Worm (Caenorhabditis elegans): ENCODE measurements around the gene lsm-1.

Gene lsm-1

ce11 chrII:11161675-11162074 is 34.9 kb downstream of the lsm-1 start:
- TF ChIP-seq lin-15B (tag; optimal IDR thresholded peaks at IDR 0.05), result no peak
- peak; percentile 26 for TF ChIP-seq nhr-25 (tag; optimal IDR thresholded peaks at IDR 0.05)

DNA sequence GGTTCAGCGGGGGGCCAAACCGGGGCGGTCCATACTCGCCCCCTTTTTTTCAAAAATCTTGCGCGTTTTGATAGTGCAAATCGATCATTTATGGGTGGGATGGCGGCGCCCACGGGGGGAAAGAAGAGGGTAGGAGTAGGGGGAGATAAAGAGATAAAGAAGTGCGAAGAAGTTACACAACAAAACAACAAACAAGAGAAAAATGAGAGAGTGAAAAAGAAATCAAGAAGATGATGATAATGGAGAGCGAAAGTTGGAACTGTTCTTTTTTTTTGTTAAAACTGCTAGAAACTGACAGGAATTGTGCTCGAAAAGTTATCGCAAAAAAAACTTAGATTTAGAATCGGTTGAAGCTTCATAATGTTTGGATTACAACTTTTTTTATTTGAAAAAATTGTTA is 35.6 kb downstream of the lsm-1 start, which contains the start of gene ptr-13:
Gene ptr-13, minus strand, starts transcription at position 92 of the 400 bp plus-strand sequence.
- TF ChIP-seq elt-3 (tag; optimal IDR thresholded peaks at IDR 0.05) (peak in 1 of 3 experiments; percentile 24), nfya-1 (tag; optimal IDR thresholded peaks at IDR 0.05; ENCODE audit: insufficient read depth) (no peak), elt-2 (tag; optimal IDR thresholded peaks at IDR 0.05) (no peak)

- TF ChIP-seq nhr-23 (tag; optimal IDR thresholded peaks at IDR 0.05), result no peak
- TF ChIP-seq fkh-10 (GFP tag; optimal IDR thresholded peaks at IDR 0.05), result no peak
- TF ChIP-seq pha-4 (tag; optimal IDR thresholded peaks at IDR 0.05), result no peak
- no peak for TF ChIP-seq skn-1 (tag; optimal IDR thresholded peaks at IDR 0.05)
- no peak for TF ChIP-seq R02D3.7 (tag; optimal IDR thresholded peaks at IDR 0.05)
- no peak for TF ChIP-seq nhr-25 (tag; optimal IDR thresholded peaks at IDR 0.05)
- TF ChIP-seq tbx-2 (tag; optimal IDR thresholded peaks at IDR 0.05), result no peak
- no peak for TF ChIP-seq zag-1 (tag; optimal IDR thresholded peaks at IDR 0.05)
- no peak for TF ChIP-seq elt-1 (tag; optimal IDR thresholded peaks at IDR 0.05)
- no peak for TF ChIP-seq elt-3 (tag; optimal IDR thresholded peaks at IDR 0.05)
- no peak for TF ChIP-seq eor-1 (tag; optimal IDR thresholded peaks at IDR 0.05)
- TF ChIP-seq nhr-76 (tag; optimal IDR thresholded peaks at IDR 0.05), result no peak
Measured at ce11 chrII:11163291-11163690, 36.5 kb downstream of the lsm-1 start.

DNA sequence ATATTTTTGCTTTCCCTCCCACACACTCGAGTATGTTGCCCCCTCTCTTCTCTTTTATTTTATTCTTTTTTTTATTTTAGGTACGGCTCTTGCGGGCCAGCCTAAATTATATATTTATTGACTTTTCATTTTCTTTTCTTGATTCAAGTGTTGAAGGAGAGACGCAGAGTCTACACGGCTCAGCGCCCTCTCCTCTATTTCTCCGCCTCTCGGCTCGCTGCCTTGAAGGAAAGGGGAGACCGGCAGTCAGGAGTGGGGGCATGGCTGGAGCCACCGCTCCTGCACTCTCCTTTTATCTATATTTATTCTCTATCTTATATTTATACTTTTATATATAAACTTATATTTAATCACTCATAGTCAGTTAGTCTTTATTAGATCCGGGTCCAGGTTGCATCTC is 39.7 kb downstream of the lsm-1 start:
- TF ChIP-seq unc-39 (tag; optimal IDR thresholded peaks at IDR 0.05), result no peak
- TF ChIP-seq nhr-28 (tag; optimal IDR thresholded peaks at IDR 0.05), result no peak
- TF ChIP-seq nfya-1 (tag; optimal IDR thresholded peaks at IDR 0.05; ENCODE audit: insufficient read depth), result peak; percentile 40
- TF ChIP-seq pha-4 (tag; optimal IDR thresholded peaks at IDR 0.05), result peak; percentile 43
- no peak for TF ChIP-seq unc-62 (GFP tag; optimal IDR thresholded peaks at IDR 0.05)
- no peak for TF ChIP-seq nhr-25 (tag; optimal IDR thresholded peaks at IDR 0.05)
- peak; percentile 69 for TF ChIP-seq snpc-4 (tag; optimal IDR thresholded peaks at IDR 0.05)

DNA sequence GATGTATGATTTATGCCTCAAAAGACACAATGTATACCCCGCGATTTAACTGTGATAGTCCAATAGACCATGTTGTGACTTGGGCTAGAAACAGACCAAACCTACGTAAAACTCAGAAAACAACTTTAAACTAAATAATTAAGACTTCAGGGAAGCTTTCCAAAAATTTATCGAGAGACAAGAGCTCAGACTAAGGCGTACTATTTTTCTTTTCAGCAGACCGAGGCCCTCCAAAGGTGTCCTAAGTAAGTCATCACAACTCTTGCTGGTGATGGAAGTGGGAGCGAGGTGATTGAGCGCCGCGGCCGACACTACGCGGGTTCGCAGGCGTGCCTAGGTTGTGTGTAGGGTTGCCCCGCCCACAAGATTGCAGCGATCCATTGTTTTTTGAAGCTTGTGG is 40.3 kb downstream of the lsm-1 start:
- TF ChIP-seq nhr-11 (tag; optimal IDR thresholded peaks at IDR 0.05) (no peak), ceh-16 (tag; optimal IDR thresholded peaks at IDR 0.05) (no peak), nhr-23 (tag; optimal IDR thresholded peaks at IDR 0.05) (peak; percentile 70), daf-12 (tag; optimal IDR thresholded peaks at IDR 0.05) (no peak), nhr-43 (tag; optimal IDR thresholded peaks at IDR 0.05; ENCODE audit: poor library complexity, severe bottlenecking) (peak; percentile 91), ama-1 (optimal IDR thresholded peaks at IDR 0.05) (peak; percentile 96), lin-39 (tag; optimal IDR thresholded peaks at IDR 0.05) (peak; percentile 28), nhr-25 (tag; optimal IDR thresholded peaks at IDR 0.05) (peak; percentile 65), ceh-9 (tag; optimal IDR thresholded peaks at IDR 0.05) (no peak), nhr-76 (tag; optimal IDR thresholded peaks at IDR 0.05) (no peak), zag-1 (tag; optimal IDR thresholded peaks at IDR 0.05) (no peak), lin-15B (tag; optimal IDR thresholded peaks at IDR 0.05) (peak; percentile 40), unc-39 (tag; optimal IDR thresholded peaks at IDR 0.05) (no peak), fos-1 (tag; optimal IDR thresholded peaks at IDR 0.05) (no peak), ztf-11 (tag; optimal IDR thresholded peaks at IDR 0.05) (no peak), hmg-11 (tag; optimal IDR thresholded peaks at IDR 0.05) (peak; percentile 51), nfya-1 (tag; optimal IDR thresholded peaks at IDR 0.05; ENCODE audit: insufficient read depth) (peak; percentile 73), ceh-82 (tag; optimal IDR thresholded peaks at IDR 0.05) (peak; percentile 21), aly-2 (tag; optimal IDR thresholded peaks at IDR 0.05) (peak; percentile 78), snpc-4 (tag; optimal IDR thresholded peaks at IDR 0.05) (peak; percentile 99), nhr-12 (tag; optimal IDR thresholded peaks at IDR 0.05) (no peak), mml-1 (tag; optimal IDR thresholded peaks at IDR 0.05) (no peak), R02D3.7 (tag; optimal IDR thresholded peaks at IDR 0.05) (peak; percentile 54), nhr-28 (tag; optimal IDR thresholded peaks at IDR 0.05) (no peak), skn-1 (tag; optimal IDR thresholded peaks at IDR 0.05) (peak; percentile 44), pqm-1 (tag; optimal IDR thresholded peaks at IDR 0.05) (no peak), egl-27 (tag; optimal IDR thresholded peaks at IDR 0.05) (no peak), pha-4 (tag; optimal IDR thresholded peaks at IDR 0.05) (peak; percentile 34), elt-2 (tag; optimal IDR thresholded peaks at IDR 0.05) (peak; percentile 50), eor-1 (tag; optimal IDR thresholded peaks at IDR 0.05) (no peak), egl-5 (tag; optimal IDR thresholded peaks at IDR 0.05) (no peak), nhr-77 (tag; optimal IDR thresholded peaks at IDR 0.05) (peak; percentile 43), ceh-28 (tag; optimal IDR thresholded peaks at IDR 0.05) (peak; percentile 48), lsy-12 (tag; optimal IDR thresholded peaks at IDR 0.05) (peak; percentile 65), jun-1 (tag; optimal IDR thresholded peaks at IDR 0.05) (no peak), tbx-2 (tag; optimal IDR thresholded peaks at IDR 0.05) (peak; percentile 36)
